Worm (Caenorhabditis elegans): ENCODE measurements around the gene K07H8.8.

Gene K07H8.8

DNA sequence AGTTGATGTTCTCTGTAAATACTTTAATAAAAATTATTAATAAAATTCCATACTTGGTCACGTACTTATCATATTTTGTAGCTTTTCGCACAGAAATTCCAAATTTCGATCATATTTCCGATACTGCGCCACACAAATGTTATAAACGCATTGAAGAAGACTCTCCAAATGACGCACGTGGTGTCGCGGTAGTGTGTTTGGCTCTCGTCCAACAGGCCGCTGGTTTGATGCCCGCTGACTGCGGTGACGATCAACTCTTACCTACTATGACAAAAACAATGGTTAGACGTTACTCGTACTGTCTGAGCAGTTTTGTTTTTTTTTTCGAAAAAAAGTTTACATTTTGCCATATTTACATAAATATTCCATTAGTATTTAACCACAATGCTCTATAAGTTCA is 15.4 kb downstream of the K07H8.8 start (continued):
- peak; percentile 37 to 90 for TF ChIP-seq daf-16 (GFP tag; optimal IDR thresholded peaks at IDR 0.05)
- TF ChIP-seq daf-16 (tag; optimal IDR thresholded peaks at IDR 0.05), result peak; percentile 76
- no peak for TF ChIP-seq R02D3.7 (tag; optimal IDR thresholded peaks at IDR 0.05)
- no peak for TF ChIP-seq ztf-7 (tag; optimal IDR thresholded peaks at IDR 0.05)
- peak; percentile 95 for TF ChIP-seq pha-4 (GFP tag; IDR thresholded peaks at IDR 0.05)
- TF ChIP-seq pha-4 (tag; optimal IDR thresholded peaks at IDR 0.05), result no peak
- peak; percentile 81; the same call in 1 of the 2 replicates for TF ChIP-seq ceh-20 (GFP tag; IDR thresholded peaks at IDR 0.05)
- TF ChIP-seq pqm-1 (tag; optimal IDR thresholded peaks at IDR 0.05), result peak; percentile 46
- peak; percentile 79 for TF ChIP-seq zip-11 (GFP tag; IDR thresholded peaks at IDR 0.05)
- peak; percentile 6 for TF ChIP-seq nhr-77 (tag; optimal IDR thresholded peaks at IDR 0.05)
- peak; percentile 72 for TF ChIP-seq mxl-2 (GFP tag; conservative IDR thresholded peaks at IDR 0.05)
- peak in 1 of 2 experiments; percentile 67 for TF ChIP-seq lsy-2 (tag; optimal IDR thresholded peaks at IDR 0.05)
- TF ChIP-seq nhr-237 (tag; optimal IDR thresholded peaks at IDR 0.05), result no peak
- TF ChIP-seq ceh-32 (tag; optimal IDR thresholded peaks at IDR 0.05; ENCODE audit: poor library complexity), result no peak
- no peak for TF ChIP-seq nhr-25 (tag; optimal IDR thresholded peaks at IDR 0.05; ENCODE audit: borderline replicate concordance, insufficient read depth)
- TF ChIP-seq daf-12 (tag; optimal IDR thresholded peaks at IDR 0.05), result no peak
- TF ChIP-seq nhr-6 (tag; optimal IDR thresholded peaks at IDR 0.05), result peak; percentile 25
- no peak for TF ChIP-seq jun-1 (tag; optimal IDR thresholded peaks at IDR 0.05)
- peak; percentile 92 for TF ChIP-seq arid-1 (GFP tag; conservative IDR thresholded peaks at IDR 0.05)
- TF ChIP-seq lim-7 (GFP tag; IDR thresholded peaks at IDR 0.05), result no peak; the same call in 1 of the 2 replicates
- TF ChIP-seq mes-2 (tag; optimal IDR thresholded peaks at IDR 0.05; ENCODE audit: poor library complexity, severe bottlenecking), result no peak
- TF ChIP-seq dve-1 (tag; optimal IDR thresholded peaks at IDR 0.05; ENCODE audit: insufficient read depth), result peak; percentile 73
- peak; percentile 94 for TF ChIP-seq vab-7 (GFP tag; IDR thresholded peaks at IDR 0.05)
- TF ChIP-seq tra-1 (GFP tag; IDR thresholded peaks at IDR 0.05), result peak; percentile 83
- TF ChIP-seq ZK546.5 (tag; optimal IDR thresholded peaks at IDR 0.05), result no peak
- TF ChIP-seq nhr-111 (GFP tag; optimal IDR thresholded peaks at IDR 0.05), result peak; percentile 55
- peak; percentile 77 to 81; a peak in 2 of 4 replicates for TF ChIP-seq madf-5 (GFP tag; IDR thresholded peaks at IDR 0.05)
- no peak for TF ChIP-seq nhr-11 (tag; optimal IDR thresholded peaks at IDR 0.05)
- TF ChIP-seq mdl-1 (tag; optimal IDR thresholded peaks at IDR 0.05), result peak; percentile 1 to 71
- TF ChIP-seq zag-1 (tag; optimal IDR thresholded peaks at IDR 0.05), result no peak
- TF ChIP-seq egl-43 (GFP tag; IDR thresholded peaks at IDR 0.05), result no peak; the same call in 1 of the 2 replicates
- TF ChIP-seq saeg-2 (GFP tag; IDR thresholded peaks at IDR 0.05), result 0 out of 2 replicates have a peak, but pooled peaks have one; percentile 54
- TF ChIP-seq unc-39 (tag; optimal IDR thresholded peaks at IDR 0.05), result no peak
- TF ChIP-seq rbr-2 (tag; optimal IDR thresholded peaks at IDR 0.05), result peak; percentile 72
- peak; percentile 97 for TF ChIP-seq dmd-8 (GFP tag; IDR thresholded peaks at IDR 0.05)
- peak; percentile 96 for TF ChIP-seq F44E2.7 (GFP tag; IDR thresholded peaks at IDR 0.05)
- peak; percentile 93 for TF ChIP-seq daf-19 (GFP tag; conservative IDR thresholded peaks at IDR 0.05)
- TF ChIP-seq zfp-3 (GFP tag; conservative IDR thresholded peaks at IDR 0.05), result peak; percentile 73
- TF ChIP-seq ces-1 (GFP tag; optimal IDR thresholded peaks at IDR 0.05), result no peak
- TF ChIP-seq hlh-11 (tag; optimal IDR thresholded peaks at IDR 0.05), result peak; percentile 66
- peak; percentile 78 for TF ChIP-seq dmd-6 (GFP tag; IDR thresholded peaks at IDR 0.05)
- TF ChIP-seq snpc-1.2 (GFP tag; IDR thresholded peaks at IDR 0.05), result peak; percentile 93; the same call in 1 of the 2 replicates
- TF ChIP-seq lin-15B (tag; optimal IDR thresholded peaks at IDR 0.05), result no peak
- peak; percentile 93; the same call in 1 of the 2 replicates for TF ChIP-seq Y105C5A.15 (GFP tag; IDR thresholded peaks at IDR 0.05)
- TF ChIP-seq egl-27 (tag; optimal IDR thresholded peaks at IDR 0.05), result no peak
- peak; percentile 83 for TF ChIP-seq sdz-12 (GFP tag; optimal IDR thresholded peaks at IDR 0.05)
- TF ChIP-seq madf-9 (GFP tag; conservative IDR thresholded peaks at IDR 0.05), result peak; percentile 60; the same call in 1 of the 2 replicates
- peak; percentile 64 for TF ChIP-seq mxl-3 (GFP tag; optimal IDR thresholded peaks at IDR 0.05)
- TF ChIP-seq T20F7.1 (GFP tag; optimal IDR thresholded peaks at IDR 0.05), result peak; percentile 58
- TF ChIP-seq nhr-102 (tag; optimal IDR thresholded peaks at IDR 0.05), result peak; percentile 84
- TF ChIP-seq php-3 (GFP tag; IDR thresholded peaks at IDR 0.05), result peak; percentile 84
